Worm (Caenorhabditis elegans): Measurements from ENCODE around the gene F14F9.2.

DNA sequence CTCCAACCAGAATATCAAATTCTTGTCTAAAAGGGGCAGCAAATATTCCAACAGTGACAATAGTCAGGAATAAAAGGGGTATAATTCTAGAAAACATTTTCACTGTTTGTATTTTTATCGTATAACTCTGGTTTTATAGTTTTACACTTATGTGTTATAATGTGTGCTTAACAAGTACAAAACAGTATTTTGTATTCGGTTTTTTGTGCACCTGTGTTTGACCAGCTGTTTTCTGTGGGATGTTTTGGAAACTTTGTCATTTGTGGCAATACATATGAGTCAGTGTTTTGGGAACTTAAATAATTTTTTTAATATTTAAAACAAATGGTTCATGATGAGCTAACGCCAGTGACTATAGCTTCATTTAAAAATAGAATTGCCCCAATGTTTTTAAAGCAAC is 1.8 kb downstream of the F14F9.2 start, which contains the start of gene F14F9.6:
- TF ChIP-seq ceh-36 (tag; optimal IDR thresholded peaks at IDR 0.05): no peak
- no peak for TF ChIP-seq ama-1 (optimal IDR thresholded peaks at IDR 0.05)
- no peak for TF ChIP-seq scrt-1 (GFP tag; IDR thresholded peaks at IDR 0.05)
- no peak for TF ChIP-seq flt-1 (GFP tag; IDR thresholded peaks at IDR 0.05)
- no peak for TF ChIP-seq B0310.2 (tag; optimal IDR thresholded peaks at IDR 0.05)
- TF ChIP-seq pes-1 (GFP tag; IDR thresholded peaks at IDR 0.05): no peak
- no peak for TF ChIP-seq F13C5.2 (tag; optimal IDR thresholded peaks at IDR 0.05)
- TF ChIP-seq tbx-37 (GFP tag; conservative IDR thresholded peaks at IDR 0.05): no peak
- TF ChIP-seq aly-1 (tag; optimal IDR thresholded peaks at IDR 0.05): no peak
